In genomic region chrIII:1006206-1006605, ce11 we compare ENCODE assay signal across 2 worm cellular contexts.
A peak's percentile ranks its signal among the peaks of the same experiment; 100 is the strongest.
TF ChIP-seq lines count a peak whose summit lies in the region.
"Not testable (repeated sequence)": the region's sequence is repeated elsewhere in the genome, so short reads cannot be mapped to it uniquely, and the experiment has no call there.

No protein-coding gene starts in this region.

TF ChIP-seq in whole organism, L4 larva, 104 proteins besides CTCF, POLR2A, EP300 and RAD21:
- TF ChIP-seq set-16 (GFP tag; IDR thresholded peaks at IDR 0.05; lab: Robert Waterston, UW), result peak; percentile 76

TF ChIP-seq in whole organism, young adult, 124 proteins besides CTCF, POLR2A, EP300 and RAD21:
- TF ChIP-seq tbp1 (GFP tag; optimal IDR thresholded peaks at IDR 0.05; lab: Kevin White, UChicago), result peak; percentile 62
- not testable (repeated sequence) for TF ChIP-seq rpc-1 (optimal IDR thresholded peaks at IDR 0.05; lab: Kevin White, UChicago)
- peak; percentile 47 for TF ChIP-seq rpc-1 (tag; optimal IDR thresholded peaks at IDR 0.05; lab: Kevin White, UChicago)
- peak; percentile 72 for TF ChIP-seq egrh-3 (GFP tag; IDR thresholded peaks at IDR 0.05; lab: Robert Waterston, UW)
TF ChIP-seq in whole organism, young adult: peak in this region for 3; not testable (repeated sequence) for 121.
